Worm (Caenorhabditis elegans): Measurements from ENCODE around the gene R05F9.9.

Gene R05F9.9

ce11 chrII:4942397-4942796 lies 40.5 kb upstream of the R05F9.9 start (continued):
- TF ChIP-seq nhr-28 (tag; optimal IDR thresholded peaks at IDR 0.05): no peak
- no peak for TF ChIP-seq sox-4 (tag; optimal IDR thresholded peaks at IDR 0.05)
- peak; percentile 31 for TF ChIP-seq dsc-1 (tag; optimal IDR thresholded peaks at IDR 0.05)
- TF ChIP-seq Y116A8C.19 (tag; optimal IDR thresholded peaks at IDR 0.05; ENCODE audit: borderline replicate concordance): no peak
- TF ChIP-seq nhr-12 (tag; optimal IDR thresholded peaks at IDR 0.05): no peak
- TF ChIP-seq snu-23 (GFP tag; optimal IDR thresholded peaks at IDR 0.05): peak; percentile 66
- no peak for TF ChIP-seq unc-62 (GFP tag; optimal IDR thresholded peaks at IDR 0.05)
- peak in 1 of 2 experiments; percentile 64 for TF ChIP-seq mdl-1 (tag; optimal IDR thresholded peaks at IDR 0.05)
- TF ChIP-seq nhr-20 (tag; optimal IDR thresholded peaks at IDR 0.05): peak; percentile 40
- TF ChIP-seq skn-1 (tag; optimal IDR thresholded peaks at IDR 0.05): peak; percentile 8
- TF ChIP-seq elt-2 (tag; optimal IDR thresholded peaks at IDR 0.05): no peak
- TF ChIP-seq zag-1 (tag; optimal IDR thresholded peaks at IDR 0.05): no peak
- TF ChIP-seq lin-14 (GFP tag; optimal IDR thresholded peaks at IDR 0.05): peak; percentile 25
- no peak for TF ChIP-seq fkh-10 (GFP tag; optimal IDR thresholded peaks at IDR 0.05)
- no peak for TF ChIP-seq F16B12.6 (tag; optimal IDR thresholded peaks at IDR 0.05)
- no peak for TF ChIP-seq aha-1 (tag; optimal IDR thresholded peaks at IDR 0.05)
- TF ChIP-seq nhr-19 (GFP tag; conservative IDR thresholded peaks at IDR 0.05): peak; percentile 57
- TF ChIP-seq grh-1 (GFP tag; IDR thresholded peaks at IDR 0.05): no peak
- TF ChIP-seq ama-1 (optimal IDR thresholded peaks at IDR 0.05): peak; percentile 62
- TF ChIP-seq xbp-1 (tag; optimal IDR thresholded peaks at IDR 0.05): peak; percentile 44
- no peak for TF ChIP-seq pqm-1 (tag; optimal IDR thresholded peaks at IDR 0.05)
- TF ChIP-seq lin-35 (GFP tag; optimal IDR thresholded peaks at IDR 0.05): peak; percentile 14 to 62

ce11 chrII:4941541-4942206 lies 39.8 kb upstream of the R05F9.9 start, which contains the start of gene ZK546.19:
Gene ZK546.19, plus strand, starts transcription at chrII:4941726.
- peak; percentile 39 for TF ChIP-seq nhr-71 (tag; optimal IDR thresholded peaks at IDR 0.05)
- TF ChIP-seq lin-14 (GFP tag; optimal IDR thresholded peaks at IDR 0.05): peak; percentile 69
- TF ChIP-seq blmp-1 (tag; optimal IDR thresholded peaks at IDR 0.05): peak; percentile 49
- TF ChIP-seq lsy-2 (tag; optimal IDR thresholded peaks at IDR 0.05): peak in 1 of 2 experiments; percentile 15
- no peak for TF ChIP-seq jun-1 (tag; optimal IDR thresholded peaks at IDR 0.05)
- TF ChIP-seq elt-2 (tag; optimal IDR thresholded peaks at IDR 0.05): peak; percentile 39
- TF ChIP-seq nhr-85 (tag): peak; percentile 60
- TF ChIP-seq fkh-10 (GFP tag; optimal IDR thresholded peaks at IDR 0.05): no peak
- TF ChIP-seq nhr-76 (tag; optimal IDR thresholded peaks at IDR 0.05): no peak
- peak; percentile 31 for TF ChIP-seq C16A3.4 (tag; optimal IDR thresholded peaks at IDR 0.05)

- TF ChIP-seq snu-23 (GFP tag; optimal IDR thresholded peaks at IDR 0.05): no peak
- no peak for TF ChIP-seq C34B4.2 (tag; optimal IDR thresholded peaks at IDR 0.05)
- no peak for TF ChIP-seq egl-27 (tag; optimal IDR thresholded peaks at IDR 0.05)
- no peak for TF ChIP-seq nhr-11 (tag; optimal IDR thresholded peaks at IDR 0.05)
- no peak for TF ChIP-seq fkh-8 (tag; optimal IDR thresholded peaks at IDR 0.05)
- TF ChIP-seq nhr-28 (tag; optimal IDR thresholded peaks at IDR 0.05): no peak
- no peak for TF ChIP-seq lin-35 (GFP tag; optimal IDR thresholded peaks at IDR 0.05)
- TF ChIP-seq nhr-47 (tag; optimal IDR thresholded peaks at IDR 0.05): no peak
- no peak for TF ChIP-seq nhr-76 (tag; optimal IDR thresholded peaks at IDR 0.05)
- no peak for TF ChIP-seq sptf-1 (tag; optimal IDR thresholded peaks at IDR 0.05)
- TF ChIP-seq dsc-1 (tag; optimal IDR thresholded peaks at IDR 0.05): no peak
- TF ChIP-seq nhr-84 (tag; optimal IDR thresholded peaks at IDR 0.05): no peak
- no peak for TF ChIP-seq unc-86 (tag; optimal IDR thresholded peaks at IDR 0.05)
- TF ChIP-seq ceh-82 (tag; optimal IDR thresholded peaks at IDR 0.05): no peak
- no peak for TF ChIP-seq elt-2 (tag; optimal IDR thresholded peaks at IDR 0.05)
- no peak for TF ChIP-seq alr-1 (tag; optimal IDR thresholded peaks at IDR 0.05; ENCODE audit: borderline replicate concordance)
Measured at ce11 chrII:4941050-4941449, 39.1 kb upstream of the R05F9.9 start, which contains the start of gene cblc-1. Gene cblc-1, minus strand, starts transcription at chrII:4941150.

Measured in whole organism, L1 larva.